Worm (Caenorhabditis elegans): ENCODE measurements around the gene fipp-1.

- TF ChIP-seq skn-1 (tag; optimal IDR thresholded peaks at IDR 0.05), result no peak
- no peak for TF ChIP-seq sup-37 (GFP tag; optimal IDR thresholded peaks at IDR 0.05)
- TF ChIP-seq unc-86 (tag; optimal IDR thresholded peaks at IDR 0.05), result no peak
- no peak for TF ChIP-seq alr-1 (tag; optimal IDR thresholded peaks at IDR 0.05; ENCODE audit: borderline replicate concordance)
- no peak for TF ChIP-seq zag-1 (tag; optimal IDR thresholded peaks at IDR 0.05)
- TF ChIP-seq nhr-90 (tag; optimal IDR thresholded peaks at IDR 0.05; ENCODE audit: poor library complexity), result no peak
Observed at ce11 chrV:4418116-4418515, 46.5 kb downstream of the fipp-1 start, which contains the start of gene Y47D7A.6.
